Fruit fly (Drosophila melanogaster) whole organism, embryonic: ENCODE measurements around the gene Targ3.

ENCODE experiments used
- Aef1 ChIP-seq: fragments of 200-800 bp; sonication (Bioruptor generic); IDR thresholded peaks from 3 replicates; pipeline ENCODE4 v1.3.6; 2022; ENCODE audit warnings: missing biosample characterization, missing genetic modification characterization
- Atf6 ChIP-seq: fragments of 200-800 bp; sonication (Bioruptor generic); IDR thresholded peaks from 2 replicates; pipeline ENCODE4 v1.3.6; 2022; ENCODE audit warnings: missing biosample characterization, missing genetic modification characterization
- BtbVII ChIP-seq: fragments of 200-800 bp; sonication (Bioruptor generic); optimal IDR thresholded peaks from 3 replicates; lab custom pipeline; 2017; ENCODE audit warnings: missing biosample characterization, mild to moderate bottlenecking, missing genetic modification characterization
- CG10274 ChIP-seq: fragments of 200-800 bp; sonication (Bioruptor generic); optimal IDR thresholded peaks from 3 replicates; lab custom pipeline; 2017; ENCODE audit warnings: missing biosample characterization, mild to moderate bottlenecking, missing genetic modification characterization
- CG12236 ChIP-seq: fragments of 200-800 bp; sonication (Bioruptor generic); optimal IDR thresholded peaks from 2 replicates; lab custom pipeline; 2016; ENCODE audit warnings: missing biosample characterization, missing genetic modification characterization
- CG13287 ChIP-seq: fragments of 200-800 bp; sonication (Bioruptor generic); IDR thresholded peaks from 2 replicates; pipeline ENCODE4 v1.3.6; 2022; ENCODE audit warnings: missing biosample characterization, missing genetic modification characterization; ENCODE audit not compliant: partially characterized antibody
- CG14050 ChIP-seq: fragments of 200-800 bp; sonication (Bioruptor generic); IDR thresholded peaks from 3 replicates; pipeline ENCODE4 v1.3.6; 2022; ENCODE audit warnings: missing biosample characterization, missing genetic modification characterization
- CG14860 ChIP-seq: fragments of 200-800 bp; sonication (Bioruptor generic); IDR thresholded peaks from 3 replicates; pipeline ENCODE4 v1.3.6; 2022; ENCODE audit warnings: missing biosample characterization, missing genetic modification characterization; ENCODE audit not compliant: partially characterized antibody
- CG18599 ChIP-seq: fragments of 200-800 bp; sonication (Bioruptor generic); optimal IDR thresholded peaks from 3 replicates; lab custom pipeline; 2017; ENCODE audit warnings: missing biosample characterization, missing genetic modification characterization, mild to moderate bottlenecking, moderate library complexity, missing genetic modification reagents
- CG2129 ChIP-seq: fragments of 200-800 bp; sonication (Bioruptor generic); IDR thresholded peaks from 2 replicates; pipeline ENCODE4 v1.3.6; 2022; ENCODE audit warnings: missing biosample characterization, missing genetic modification characterization; ENCODE audit not compliant: partially characterized antibody
- CG2712 ChIP-seq: fragments of 200-800 bp; optimal IDR thresholded peaks from 3 replicates; lab custom pipeline; 2019; ENCODE audit warnings: missing biosample characterization, mild to moderate bottlenecking, missing genetic modification characterization, moderate library complexity
- CG31441 ChIP-seq: fragments of 200-800 bp; sonication (Bioruptor generic); IDR thresholded peaks from 2 replicates; pipeline ENCODE4 v1.3.6; 2022; ENCODE audit warnings: missing biosample characterization, missing genetic modification characterization
- CG32772 ChIP-seq: fragments of 200-800 bp; sonication (Bioruptor generic); IDR thresholded peaks from 2 replicates; pipeline ENCODE4 v1.3.6; 2022; ENCODE audit warnings: missing biosample characterization, missing genetic modification characterization
- CG34422 ChIP-seq: fragments of 200-800 bp; sonication (Bioruptor generic); IDR thresholded peaks from 3 replicates; pipeline ENCODE4 v1.3.6; 2022; ENCODE audit warnings: missing biosample characterization, missing genetic modification characterization
- CG3847 ChIP-seq: fragments of 200-800 bp; sonication (Bioruptor generic); IDR thresholded peaks from 2 replicates; pipeline ENCODE4 v1.3.6; 2022; ENCODE audit warnings: missing biosample characterization, missing genetic modification characterization
- CG42726 ChIP-seq: fragments of 200-800 bp; sonication (Bioruptor generic); IDR thresholded peaks from 2 replicates; pipeline ENCODE4 v1.3.6; 2022; ENCODE audit warnings: missing biosample characterization, missing genetic modification characterization; ENCODE audit not compliant: partially characterized antibody
- CG4820 ChIP-seq: fragments of 200-800 bp; sonication (Bioruptor generic); optimal IDR thresholded peaks from 3 replicates; lab custom pipeline; 2016; ENCODE audit warnings: missing biosample characterization, missing genetic modification characterization
- CG4854 ChIP-seq: fragments of 200-800 bp; sonication (Bioruptor generic); optimal IDR thresholded peaks from 2 replicates; lab custom pipeline; 2016; ENCODE audit warnings: missing biosample characterization, missing genetic modification characterization, inconsistent platforms
- CG7839 ChIP-seq: fragments of 200-800 bp; sonication (Bioruptor generic); optimal IDR thresholded peaks from 3 replicates; lab custom pipeline; 2018; ENCODE audit warnings: missing biosample characterization, mild to moderate bottlenecking, missing genetic modification characterization, moderate library complexity
- CG9876 ChIP-seq: fragments of 200-800 bp; sonication (Bioruptor generic); optimal IDR thresholded peaks from 2 replicates; lab custom pipeline; 2016; ENCODE audit warnings: missing biosample characterization, missing genetic modification characterization
- Dad ChIP-seq: fragments of 200-800 bp; sonication (Bioruptor generic); optimal IDR thresholded peaks from 3 replicates; lab custom pipeline; 2016; ENCODE audit warnings: missing biosample characterization, missing genetic modification characterization
- Dbx ChIP-seq: fragments of 200-800 bp; sonication (Bioruptor generic); IDR thresholded peaks from 3 replicates; pipeline ENCODE4 v1.3.6; 2022; ENCODE audit warnings: missing biosample characterization, missing genetic modification characterization
- Dek ChIP-seq: fragments of 200-800 bp; sonication (Bioruptor generic); optimal IDR thresholded peaks from 3 replicates; lab custom pipeline; 2019; ENCODE audit warnings: missing biosample characterization, mild to moderate bottlenecking, missing genetic modification characterization, moderate library complexity
- Dfd ChIP-seq, 2 experiments: fragments of >200 bp; optimal IDR thresholded peaks; 2 replicates each; lab custom pipeline; 2017; ENCODE audit warnings: missing biosample characterization in 2 of 2, missing genetic modification characterization in 2 of 2
- E2f1 ChIP-seq: fragments of 200-800 bp; sonication (Bioruptor generic); IDR thresholded peaks from 2 replicates; pipeline ENCODE4 v1.3.6; 2022; ENCODE audit warnings: missing biosample characterization, missing genetic modification characterization
- Eip74EF ChIP-seq, 2 experiments: fragments of 200-800 bp in 1 of 2; fragments of >200 bp in 1 of 2; sonication (Bioruptor generic) in 1 of 2; optimal IDR thresholded peaks; 2 replicates each; lab custom pipeline; 2017 to 2019; ENCODE audit warnings: missing biosample characterization in 2 of 2, missing genetic modification characterization in 2 of 2, mild to moderate bottlenecking in 1 of 2, moderate library complexity in 1 of 2
- Ets97D ChIP-seq: fragments of 200-800 bp; sonication (Bioruptor generic); optimal IDR thresholded peaks from 3 replicates; lab custom pipeline; 2016; ENCODE audit warnings: missing biosample characterization, missing genetic modification characterization
- HmgZ ChIP-seq: fragments of 200-800 bp; sonication (Bioruptor generic); optimal IDR thresholded peaks from 2 replicates; lab custom pipeline; 2018; ENCODE audit warnings: missing biosample characterization, mild to moderate bottlenecking, missing genetic modification characterization
- Hmr ChIP-seq: fragments of 200-800 bp; sonication (Bioruptor generic); optimal IDR thresholded peaks from 3 replicates; lab custom pipeline; 2017; ENCODE audit warnings: mild to moderate bottlenecking, missing biosample characterization, missing genetic modification reagents, missing genetic modification characterization
- Meics ChIP-seq: fragments of 200-800 bp; sonication (Bioruptor generic); optimal IDR thresholded peaks from 2 replicates; lab custom pipeline; 2017; ENCODE audit warnings: missing biosample characterization, mild to moderate bottlenecking, missing genetic modification characterization
- Nf-YA ChIP-seq: fragments of 200-800 bp; sonication (Bioruptor generic); IDR thresholded peaks from 2 replicates; pipeline ENCODE4 v1.3.6; 2022; ENCODE audit warnings: missing biosample characterization, missing genetic modification characterization
- Pdp1 ChIP-seq, 2 experiments: fragments of 200-800 bp; sonication (Bioruptor generic); optimal IDR thresholded peaks; 3 replicates each; lab custom pipeline; 2016; ENCODE audit warnings: missing biosample characterization in 2 of 2, missing genetic modification characterization in 2 of 2, mild to moderate bottlenecking in 1 of 2, moderate library complexity in 1 of 2
- Six4 ChIP-seq: fragments of 200-800 bp; sonication (Bioruptor generic); optimal IDR thresholded peaks from 2 replicates; lab custom pipeline; 2016; ENCODE audit warnings: missing biosample characterization, missing genetic modification characterization
- Stat92E ChIP-seq, 3 experiments: fragments of >200 bp in 2 of 3; fragments of 200-800 bp in 1 of 3; sonication (Bioruptor generic) in 1 of 3; optimal IDR thresholded peaks; 2 replicates each; lab custom pipeline; 2017 to 2019; ENCODE audit warnings: missing biosample characterization in 3 of 3, missing genetic modification characterization in 3 of 3, mild to moderate bottlenecking in 1 of 3, moderate library complexity in 1 of 3
- bab2 ChIP-seq: fragments of 200-800 bp; sonication (Bioruptor generic); optimal IDR thresholded peaks from 2 replicates; lab custom pipeline; 2016; ENCODE audit warnings: missing biosample characterization, missing genetic modification characterization
- bowl ChIP-seq: fragments of 200-800 bp; sonication (Bioruptor generic); IDR thresholded peaks from 2 replicates; pipeline ENCODE4 v1.3.6; 2022; ENCODE audit warnings: missing biosample characterization, missing genetic modification characterization
- cwo ChIP-seq: fragments of 200-800 bp; sonication (Bioruptor generic); optimal IDR thresholded peaks from 3 replicates; lab custom pipeline; 2017; ENCODE audit warnings: missing biosample characterization, missing genetic modification characterization, mild to moderate bottlenecking, moderate library complexity, missing genetic modification reagents
- dpn ChIP-seq, 2 experiments: fragments of 200-800 bp; sonication (Bioruptor generic); optimal IDR thresholded peaks; 3 replicates each; lab custom pipeline; 2016; ENCODE audit warnings: missing biosample characterization in 2 of 2, missing genetic modification characterization in 2 of 2
- her ChIP-seq: fragments of 200-800 bp; sonication (Bioruptor generic); optimal IDR thresholded peaks from 2 replicates; lab custom pipeline; 2016; ENCODE audit warnings: missing biosample characterization, missing genetic modification characterization
- hth ChIP-seq: fragments of >200 bp; optimal IDR thresholded peaks from 2 replicates; lab custom pipeline; 2017; ENCODE audit warnings: inconsistent platforms
- ken ChIP-seq: fragments of 200-800 bp; sonication (Bioruptor generic); IDR thresholded peaks from 3 replicates; pipeline ENCODE4 v1.3.6; 2022; ENCODE audit warnings: missing biosample characterization, missing genetic modification characterization
- mam ChIP-seq: fragments of 200-800 bp; sonication (Bioruptor generic); optimal IDR thresholded peaks from 3 replicates; lab custom pipeline; 2016; ENCODE audit warnings: missing biosample characterization, missing genetic modification characterization
- nmo ChIP-seq: fragments of 200-800 bp; sonication (Bioruptor generic); optimal IDR thresholded peaks from 2 replicates; lab custom pipeline; 2018; ENCODE audit warnings: missing biosample characterization, mild to moderate bottlenecking, missing genetic modification characterization, moderate library complexity
- pho ChIP-seq: fragments of 200-800 bp; sonication (Bioruptor generic); optimal IDR thresholded peaks from 2 replicates; lab custom pipeline; 2016; ENCODE audit warnings: missing biosample characterization, missing genetic modification characterization
- pros ChIP-seq: fragments of 200-800 bp; sonication (Bioruptor generic); optimal IDR thresholded peaks from 3 replicates; lab custom pipeline; 2019; ENCODE audit warnings: missing biosample characterization, mild to moderate bottlenecking, missing genetic modification characterization, moderate library complexity
- psq ChIP-seq: fragments of 200-800 bp; sonication (Bioruptor generic); optimal IDR thresholded peaks from 2 replicates; lab custom pipeline; 2017; ENCODE audit warnings: missing biosample characterization, missing genetic modification characterization
- pum ChIP-seq: fragments of 200-800 bp; sonication (Bioruptor generic); optimal IDR thresholded peaks from 2 replicates; lab custom pipeline; 2016; ENCODE audit warnings: missing biosample characterization, missing genetic modification characterization
- ranshi ChIP-seq: fragments of 200-800 bp; sonication (Bioruptor generic); IDR thresholded peaks from 2 replicates; pipeline ENCODE4 v1.3.6; 2022; ENCODE audit warnings: missing biosample characterization, missing genetic modification characterization
- rib ChIP-seq: fragments of 200-800 bp; sonication (Bioruptor generic); IDR thresholded peaks from 2 replicates; pipeline ENCODE4 v1.3.6; 2022; ENCODE audit warnings: missing biosample characterization, missing genetic modification characterization
- tio ChIP-seq: fragments of 200-800 bp; sonication (Bioruptor generic); optimal IDR thresholded peaks from 2 replicates; lab custom pipeline; 2017; ENCODE audit warnings: missing biosample characterization, missing genetic modification characterization, inconsistent platforms

Targ3 gene

DNA sequence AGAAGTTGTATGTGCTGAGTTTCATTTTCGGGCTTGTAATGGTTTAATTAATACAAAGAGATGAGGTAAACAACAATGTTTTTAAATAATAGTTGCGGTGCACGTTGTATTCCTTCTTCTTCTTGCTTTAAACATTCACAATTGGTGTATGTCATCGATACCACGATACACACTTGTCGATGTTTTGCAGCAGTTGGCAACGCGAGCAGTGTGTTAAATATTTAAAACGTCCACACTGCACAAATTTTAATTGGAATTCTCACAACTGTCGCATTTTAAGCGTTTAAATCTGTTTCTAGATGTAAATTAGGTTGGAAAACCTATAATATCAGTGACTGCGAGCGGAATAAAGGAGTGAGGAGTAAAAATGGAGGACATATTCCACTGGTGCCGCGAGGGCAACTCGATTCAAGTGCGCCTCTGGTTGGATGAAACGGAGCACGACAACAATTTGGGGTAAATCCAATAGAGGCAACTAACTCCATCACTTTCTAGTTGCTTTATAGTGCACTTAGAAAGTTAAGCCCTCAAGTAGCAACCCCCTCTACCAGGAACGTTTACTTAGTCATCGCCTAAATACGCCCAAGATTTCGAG, 20.2 kb downstream of the Targ3 start, which contains the start of the genes Trmt112 and Ilk (continued):
- TF ChIP-seq hth (lab: Kevin White, UChicago) (no peak), pho (GFP tag; lab: Kevin White, UChicago) (no peak), Dad (GFP tag; lab: Kevin White, UChicago) (no peak), pros (GFP tag; lab: Kevin White, UChicago) (no peak), E2f1 (GFP tag; lab: Robert Waterston, UW) (no peak), Nf-YA (no peak), bowl (GFP tag; lab: Robert Waterston, UW) (no peak), CG4820 (GFP tag; lab: Kevin White, UChicago) (no peak), her (GFP tag; lab: Kevin White, UChicago) (no peak), CG2712 (peak; percentile 45), rib (GFP tag; lab: Robert Waterston, UW) (no peak), CG14050 (GFP tag; lab: Robert Waterston, UW) (no peak), dpn (GFP tag; optimal IDR thresholded peaks at IDR 0.05; lab: Kevin White, UChicago) (peak in 1 of 2 experiments; percentile 21), psq (GFP tag; lab: Kevin White, UChicago) (no peak), Aef1 (no peak), CG13287 (peak; percentile 84), CG10274 (GFP tag; lab: Kevin White, UChicago) (no peak), Atf6 (GFP tag; lab: Robert Waterston, UW) (no peak), Meics (GFP tag; lab: Kevin White, UChicago) (no peak), CG12236 (GFP tag; lab: Kevin White, UChicago) (no peak), CG3847 (GFP tag; lab: Robert Waterston, UW) (peak; percentile 81), Ets97D (GFP tag; lab: Kevin White, UChicago) (peak; percentile 83), tio (GFP tag; lab: Kevin White, UChicago) (no peak), CG34422 (GFP tag; lab: Robert Waterston, UW) (peak; percentile 66; the same call in 1 of the 3 replicates), BtbVII (GFP tag; lab: Kevin White, UChicago) (no peak), ranshi (GFP tag; lab: Robert Waterston, UW) (no peak), mam (GFP tag; lab: Kevin White, UChicago) (no peak), cwo (GFP tag; lab: Kevin White, UChicago) (no peak), Hmr (GFP tag; lab: Kevin White, UChicago) (no peak), Eip74EF (GFP tag; optimal IDR thresholded peaks at IDR 0.05; lab: Kevin White, UChicago) (no peak), ken (GFP tag; lab: Robert Waterston, UW) (no peak), CG32772 (GFP tag; lab: Robert Waterston, UW) (no peak), HmgZ (tag; lab: Kevin White, UChicago) (peak; percentile 82), pum (GFP tag; lab: Kevin White, UChicago) (no peak), CG4854 (GFP tag; lab: Kevin White, UChicago) (peak; percentile 98), Pdp1 (GFP tag; optimal IDR thresholded peaks at IDR 0.05; lab: Kevin White, UChicago) (no peak), Stat92E (GFP tag; optimal IDR thresholded peaks at IDR 0.05; lab: Kevin White, UChicago) (peak in 1 of 3 experiments; percentile 59), CG31441 (GFP tag; lab: Robert Waterston, UW) (no peak), CG9876 (GFP tag; lab: Kevin White, UChicago) (no peak), CG2129 (peak; percentile 33; the same call in 1 of the 2 replicates), CG42726 (peak; percentile 89), nmo (GFP tag; lab: Kevin White, UChicago) (peak; percentile 60), Dbx (GFP tag; lab: Robert Waterston, UW) (0 out of 3 replicates have a peak, but pooled peaks have one; percentile 12), Dek (tag; lab: Kevin White, UChicago) (no peak), Dfd (GFP tag; optimal IDR thresholded peaks at IDR 0.05; lab: Kevin White, UChicago) (no peak), Six4 (GFP tag; lab: Kevin White, UChicago) (no peak), bab2 (GFP tag; lab: Kevin White, UChicago) (no peak), CG7839 (tag; lab: Kevin White, UChicago) (no peak), CG18599 (GFP tag; lab: Kevin White, UChicago) (no peak), CG14860 (GFP tag; lab: Robert Waterston, UW) (peak; percentile 63)
